Worm (Caenorhabditis elegans): ENCODE measurements around the gene F07E5.13.

DNA sequence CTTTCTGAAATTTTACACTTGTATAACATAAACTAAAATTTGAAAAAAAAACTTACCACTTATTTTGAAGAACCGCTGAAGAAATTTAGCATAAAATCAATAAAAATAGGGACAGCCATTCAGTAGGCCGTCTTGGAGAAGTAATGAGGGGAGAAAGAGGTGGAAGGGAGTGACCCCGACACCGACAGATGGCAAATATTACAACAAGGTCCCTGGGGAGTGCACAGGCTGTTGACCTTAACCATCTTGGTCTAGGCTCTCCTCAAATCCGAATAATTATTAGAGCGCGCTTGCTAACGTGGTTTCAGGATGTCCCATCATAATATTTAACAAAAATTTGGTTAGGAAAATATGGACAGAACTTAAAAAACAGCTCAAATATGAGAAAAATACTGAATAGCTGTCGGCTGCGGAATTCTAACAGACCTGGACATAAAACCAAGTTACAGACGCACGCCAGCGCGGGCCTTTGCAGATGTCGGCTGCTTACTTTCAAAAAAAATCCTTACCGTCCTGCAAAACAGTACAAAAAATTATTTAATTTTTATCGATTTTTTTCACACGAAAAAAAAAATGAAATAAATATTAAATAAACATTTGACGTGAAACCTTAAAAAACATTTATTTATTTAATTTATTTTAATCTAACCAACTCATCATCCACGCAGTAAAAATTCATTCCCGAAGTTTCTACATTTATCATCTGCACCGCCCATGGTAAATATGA, 31.2 kb upstream of the F07E5.13 start, which contains the start of gene T16A1.2:
- TF ChIP-seq him-1 (tag; optimal IDR thresholded peaks at IDR 0.05) (no peak), W03F9.2 (tag; optimal IDR thresholded peaks at IDR 0.05) (no peak), dao-5 (tag; optimal IDR thresholded peaks at IDR 0.05) (no peak)
